Fruit fly (Drosophila melanogaster): ENCODE results near the gene Osi11.

DNA sequence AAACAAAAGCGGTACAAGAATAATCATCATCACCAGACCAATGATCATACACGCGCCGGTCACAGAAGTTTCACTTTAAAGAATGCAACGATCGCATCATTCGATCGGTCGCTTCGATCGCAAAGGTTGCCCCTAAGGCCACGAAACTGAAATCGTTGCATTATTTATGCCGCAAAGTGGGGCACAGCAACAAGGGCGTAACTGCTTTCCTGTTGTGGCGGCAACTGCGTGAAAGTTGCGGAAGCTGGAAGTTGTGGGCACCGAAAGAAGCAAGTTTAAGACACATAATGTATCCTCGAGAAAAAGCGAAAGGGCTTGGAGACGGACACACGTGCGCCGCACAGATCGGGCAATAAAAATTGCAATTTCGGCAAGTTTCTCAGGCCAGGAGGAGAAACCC lies 24.5 kb downstream of the Osi11 start:
- TF ChIP-seq Sin3A (optimal IDR thresholded peaks at IDR 0.05) (no peak), insv (optimal IDR thresholded peaks at IDR 0.05) (no peak), h (optimal IDR thresholded peaks at IDR 0.05) (no peak), Myc (optimal IDR thresholded peaks at IDR 0.05) (no peak)
